Fruit fly (Drosophila melanogaster): Measurements from ENCODE around the gene NimC2.

DNA sequence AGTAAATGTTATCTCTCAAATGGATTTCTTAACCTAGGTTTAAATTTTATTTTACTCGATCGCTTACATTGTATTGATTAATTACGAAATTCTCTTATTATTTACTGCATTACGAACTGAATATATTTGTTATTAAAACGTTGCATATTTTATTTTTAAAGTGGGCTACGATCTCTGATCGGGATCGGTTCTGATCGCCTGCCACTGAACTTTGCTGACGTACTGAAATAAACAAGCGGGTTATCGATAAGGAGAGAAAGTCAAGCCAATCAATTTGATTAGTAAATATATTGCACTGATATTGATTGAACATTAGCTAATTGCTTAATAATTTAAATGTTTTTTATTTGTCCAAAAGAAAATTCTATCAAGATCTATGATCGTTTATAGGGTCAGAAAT, 49.3 kb downstream of the NimC2 start:
- TF ChIP-seq N (GFP tag; optimal IDR thresholded peaks at IDR 0.05) (no peak), h (GFP tag; optimal IDR thresholded peaks at IDR 0.05) (no peak), psq (GFP tag; optimal IDR thresholded peaks at IDR 0.05) (no peak), Abd-B (GFP tag; optimal IDR thresholded peaks at IDR 0.05) (no peak), usp (GFP tag; optimal IDR thresholded peaks at IDR 0.05) (no peak), HLH106 (tag; optimal IDR thresholded peaks at IDR 0.05) (no peak), woc (GFP tag; optimal IDR thresholded peaks at IDR 0.05) (no peak), brk (GFP tag; optimal IDR thresholded peaks at IDR 0.05) (no peak), ey (GFP tag; optimal IDR thresholded peaks at IDR 0.05) (no peak), Hr83 (GFP tag; optimal IDR thresholded peaks at IDR 0.05; ENCODE audit: poor library complexity, severe bottlenecking) (no peak), lola (GFP tag; optimal IDR thresholded peaks at IDR 0.05) (no peak), Myc (optimal IDR thresholded peaks at IDR 0.05) (no peak), fru (GFP tag; optimal IDR thresholded peaks at IDR 0.05) (no peak), pan (optimal IDR thresholded peaks at IDR 0.05) (no peak)
